Fruit fly (Drosophila melanogaster): ENCODE results near the gene CG1789.
A peak's percentile ranks its signal among the peaks of the same experiment; 100 is the strongest.

The CG1789 gene

DNA sequence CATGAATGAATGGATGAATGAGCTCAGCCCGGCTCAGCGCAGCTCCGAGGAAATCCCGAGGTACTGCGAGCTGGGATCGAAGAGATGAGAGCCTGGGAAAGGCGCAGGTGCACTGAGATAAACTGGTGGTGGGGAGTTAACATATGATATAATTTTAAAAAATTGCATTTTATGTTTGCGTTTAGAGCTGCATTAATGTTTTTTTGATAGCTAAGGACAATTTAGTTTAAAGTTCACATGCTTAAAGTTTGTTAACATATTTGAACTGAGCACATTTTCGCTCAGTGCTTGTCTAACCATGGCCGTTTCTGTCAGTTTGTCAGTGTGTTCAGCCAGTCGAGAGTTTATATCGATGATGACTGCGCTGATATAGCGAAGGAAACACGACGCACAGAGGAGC is 10.0 kb downstream of the CG1789 start (continued):
- TF ChIP-seq org-1 (GFP tag; optimal IDR thresholded peaks at IDR 0.05), result no peak
- no peak for TF ChIP-seq wdn (GFP tag; IDR thresholded peaks at IDR 0.05)
- TF ChIP-seq nau (GFP tag; optimal IDR thresholded peaks at IDR 0.05), result no peak
- peak; percentile 31; the same call in 1 of the 2 replicates for TF ChIP-seq Ptx1 (GFP tag; IDR thresholded peaks at IDR 0.05)
- no peak for TF ChIP-seq MBD-R2 (GFP tag; IDR thresholded peaks at IDR 0.05)
- no peak for TF ChIP-seq CG3847 (GFP tag; IDR thresholded peaks at IDR 0.05)
- no peak for TF ChIP-seq usp (GFP tag; optimal IDR thresholded peaks at IDR 0.05)
- TF ChIP-seq gem (tag; optimal IDR thresholded peaks at IDR 0.05), result peak; percentile 31
- peak; percentile 10 for TF ChIP-seq nom (GFP tag; optimal IDR thresholded peaks at IDR 0.05)
- TF ChIP-seq lmd (GFP tag; IDR thresholded peaks at IDR 0.05), result no peak
- no peak for TF ChIP-seq Poxn (GFP tag; IDR thresholded peaks at IDR 0.05)
- no peak for TF ChIP-seq dm (GFP tag; optimal IDR thresholded peaks at IDR 0.05)
- TF ChIP-seq ttk (GFP tag; IDR thresholded peaks at IDR 0.05), result no peak
- no peak for TF ChIP-seq CG12744 (GFP tag; optimal IDR thresholded peaks at IDR 0.05)
- 0 out of 2 replicates have a peak, but pooled peaks have one; percentile 27 for TF ChIP-seq CG6689 (GFP tag; IDR thresholded peaks at IDR 0.05)
- no peak for TF ChIP-seq CG32772 (GFP tag; IDR thresholded peaks at IDR 0.05)
- TF ChIP-seq Meics (GFP tag; optimal IDR thresholded peaks at IDR 0.05), result peak; percentile 17
- TF ChIP-seq CG8944 (GFP tag; optimal IDR thresholded peaks at IDR 0.05), result no peak
- no peak for TF ChIP-seq Lim3 (GFP tag; IDR thresholded peaks at IDR 0.05)
- no peak for TF ChIP-seq CG8089 (GFP tag; optimal IDR thresholded peaks at IDR 0.05)
- no peak for TF ChIP-seq Deaf1 (tag; optimal IDR thresholded peaks at IDR 0.05)
- no peak for TF ChIP-seq Nf-YA (GFP tag; IDR thresholded peaks at IDR 0.05)
- TF ChIP-seq nerfin-1 (tag; optimal IDR thresholded peaks at IDR 0.05), result no peak
- TF ChIP-seq CG11247 (GFP tag; IDR thresholded peaks at IDR 0.05), result no peak
- no peak for TF ChIP-seq Tbp (GFP tag; optimal IDR thresholded peaks at IDR 0.05)
- peak; percentile 21 for TF ChIP-seq CG2120 (GFP tag; optimal IDR thresholded peaks at IDR 0.05)
- TF ChIP-seq Myb (GFP tag; optimal IDR thresholded peaks at IDR 0.05), result no peak
- no peak for TF ChIP-seq Lpt (GFP tag; optimal IDR thresholded peaks at IDR 0.05)
- no peak for TF ChIP-seq ERR (GFP tag; optimal IDR thresholded peaks at IDR 0.05)
- no peak for TF ChIP-seq eve (GFP tag; optimal IDR thresholded peaks at IDR 0.05)
- no peak for TF ChIP-seq CG13296 (GFP tag; optimal IDR thresholded peaks at IDR 0.05)
- no peak for TF ChIP-seq Chrac-16 (GFP tag; optimal IDR thresholded peaks at IDR 0.05)
- no peak for TF ChIP-seq H2.0 (GFP tag; IDR thresholded peaks at IDR 0.05)
- peak; percentile 42 for TF ChIP-seq dmrt99B (tag; optimal IDR thresholded peaks at IDR 0.05)
- TF ChIP-seq Pdp1 (GFP tag; optimal IDR thresholded peaks at IDR 0.05), result peak in 1 of 2 experiments; percentile 4
- TF ChIP-seq HLH4C (GFP tag; IDR thresholded peaks at IDR 0.05; ENCODE audit: partially characterized antibody), result no peak
- no peak for TF ChIP-seq C15 (GFP tag; IDR thresholded peaks at IDR 0.05)
- peak; percentile 30; the same call in 1 of the 3 replicates for TF ChIP-seq ci (GFP tag; IDR thresholded peaks at IDR 0.05)
- peak; percentile 32; the same call in 1 of the 2 replicates for TF ChIP-seq CG9932 (GFP tag; IDR thresholded peaks at IDR 0.05)
- no peak for TF ChIP-seq gce (GFP tag; IDR thresholded peaks at IDR 0.05)
- TF ChIP-seq CG30403 (GFP tag; optimal IDR thresholded peaks at IDR 0.05), result peak; percentile 0
- peak; percentile 49 for TF ChIP-seq CG11504 (tag; optimal IDR thresholded peaks at IDR 0.05)
- no peak for TF ChIP-seq HLH54F (GFP tag; optimal IDR thresholded peaks at IDR 0.05)
- no peak for TF ChIP-seq cg (GFP tag; optimal IDR thresholded peaks at IDR 0.05)
- no peak for TF ChIP-seq CG17568 (GFP tag; optimal IDR thresholded peaks at IDR 0.05)
- TF ChIP-seq CG2116 (GFP tag; optimal IDR thresholded peaks at IDR 0.05), result no peak
- TF ChIP-seq zf30C (GFP tag; optimal IDR thresholded peaks at IDR 0.05), result peak; percentile 1
- no peak for TF ChIP-seq CG7786 (GFP tag; optimal IDR thresholded peaks at IDR 0.05)
- TF ChIP-seq CrebB (tag; optimal IDR thresholded peaks at IDR 0.05), result no peak
- TF ChIP-seq Ravus (GFP tag; IDR thresholded peaks at IDR 0.05), result no peak
- no peak for TF ChIP-seq Vsx1 (GFP tag; optimal IDR thresholded peaks at IDR 0.05)
- TF ChIP-seq Dll (GFP tag; IDR thresholded peaks at IDR 0.05; ENCODE audit: partially characterized antibody), result no peak
- no peak for TF ChIP-seq ind (GFP tag; optimal IDR thresholded peaks at IDR 0.05)

All from whole organism, embryonic.